Worm (Caenorhabditis elegans): ENCODE measurements around the gene perm-1.

perm-1 gene

DNA sequence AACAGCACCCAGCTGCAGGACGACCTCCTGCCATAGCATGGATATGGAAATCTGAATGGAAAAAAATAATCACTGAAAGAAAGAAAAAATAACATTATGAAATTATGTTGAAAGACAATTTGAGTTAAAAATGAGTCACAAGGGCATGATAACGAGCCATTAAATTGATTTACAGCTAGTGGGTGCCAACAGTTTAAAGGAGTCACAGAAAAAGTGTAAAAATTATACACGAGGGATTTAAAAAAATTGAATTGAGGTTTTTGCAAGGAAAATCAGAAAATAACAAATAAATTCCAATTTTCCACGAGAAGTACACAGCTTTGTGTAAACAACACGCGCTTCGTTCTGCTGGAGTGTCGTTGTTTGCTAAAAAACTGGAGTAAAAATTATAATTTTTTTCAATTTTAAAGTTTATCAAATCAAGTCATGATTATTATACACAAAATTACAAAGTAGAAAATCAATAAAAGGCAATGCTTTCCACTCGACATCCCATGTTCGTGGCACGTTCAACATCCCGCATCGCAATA is 6.7 kb upstream of the perm-1 start, which contains the start of gene T01H3.3 (continued):
- peak; percentile 66 for TF ChIP-seq nhr-71 (tag; optimal IDR thresholded peaks at IDR 0.05)
- TF ChIP-seq ceh-90 (tag; optimal IDR thresholded peaks at IDR 0.05): no peak
- peak; percentile 68 to 87 for TF ChIP-seq lsy-2 (tag; optimal IDR thresholded peaks at IDR 0.05)
- TF ChIP-seq skn-1 (tag; optimal IDR thresholded peaks at IDR 0.05): peak; percentile 25
- TF ChIP-seq unc-30 (tag; optimal IDR thresholded peaks at IDR 0.05): no peak
- TF ChIP-seq lir-3 (tag; optimal IDR thresholded peaks at IDR 0.05; ENCODE audit: poor library complexity): no peak

DNA sequence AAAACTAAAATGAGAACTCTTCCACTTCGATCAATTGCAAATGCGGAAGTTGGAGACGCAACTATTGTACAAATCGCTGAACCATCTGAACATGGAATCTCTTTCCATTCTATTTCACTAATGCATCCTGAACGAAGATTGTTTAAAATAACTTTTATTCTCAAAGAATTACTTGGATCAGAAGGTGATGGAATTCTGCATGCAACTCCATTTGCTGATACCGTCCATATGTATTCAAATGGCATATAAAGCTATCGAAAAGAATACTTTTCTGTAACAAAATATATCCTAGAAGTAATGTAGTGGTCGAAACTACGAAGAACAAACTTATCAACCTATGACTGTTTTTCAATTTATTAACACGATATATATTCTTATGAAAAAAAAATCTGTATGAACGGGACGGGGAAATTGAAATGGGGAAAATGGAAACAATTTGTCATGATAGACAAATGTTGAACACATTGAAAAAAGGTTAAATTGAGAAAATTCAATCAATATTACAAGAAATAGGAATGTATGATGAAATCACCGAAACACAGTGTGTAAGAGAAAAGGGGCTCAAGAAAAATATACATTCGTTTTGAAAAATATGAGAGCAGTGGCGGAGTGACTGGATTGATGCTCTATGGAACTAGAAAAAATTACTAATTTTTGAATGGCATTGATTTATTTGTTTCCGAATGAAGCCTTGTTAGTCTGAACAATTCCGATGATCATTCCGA is 2.7 kb upstream of the perm-1 start, which contains the start of gene T01H3.2:
Gene T01H3.2, minus strand, starts transcription at position 251 of the 725 bp plus-strand sequence.
- TF ChIP-seq nhr-85 (tag) (no peak), efl-1 (optimal IDR thresholded peaks at IDR 0.05) (no peak), efl-1 (GFP tag; optimal IDR thresholded peaks at IDR 0.05 in 1 of 2) (peak in 1 of 2 experiments; percentile 86), nhr-71 (tag; optimal IDR thresholded peaks at IDR 0.05) (peak; percentile 41), snu-23 (GFP tag; optimal IDR thresholded peaks at IDR 0.05) (peak; percentile 2)

DNA sequence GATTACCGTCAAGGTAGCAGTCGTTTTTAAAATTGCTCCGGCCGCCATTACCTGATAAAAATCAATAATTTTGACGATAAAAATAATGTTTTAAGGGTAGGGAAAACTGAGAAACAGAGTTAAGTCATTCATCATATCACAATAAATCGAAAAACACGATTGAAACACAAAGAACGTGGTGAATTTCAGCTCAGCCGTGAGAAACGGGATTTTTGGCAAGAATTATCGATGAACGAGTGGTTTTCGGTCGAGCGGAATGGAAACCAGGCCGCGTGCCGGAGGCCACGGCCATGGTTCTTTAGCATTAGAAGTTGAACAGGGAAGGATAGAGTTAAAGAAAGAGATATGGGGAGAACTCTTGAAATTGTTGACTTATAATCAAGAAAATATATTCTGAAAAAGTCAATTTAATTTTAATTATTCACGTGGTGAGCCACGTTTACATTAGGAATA is 1.3 kb upstream of the perm-1 start, which contains the start of the genes vha-4 and T01H3.5:
Gene vha-4, minus strand, starts transcription at position 51 of the 453 bp plus-strand sequence.
Gene T01H3.5, plus strand, starts transcription at position 351 of the 453 bp plus-strand sequence.
- TF ChIP-seq pax-3 (tag; optimal IDR thresholded peaks at IDR 0.05): no peak
- TF ChIP-seq lin-35 (GFP tag; optimal IDR thresholded peaks at IDR 0.05): peak in 1 of 2 experiments; percentile 5
- TF ChIP-seq snu-23 (GFP tag; optimal IDR thresholded peaks at IDR 0.05): peak; percentile 6
- no peak for TF ChIP-seq irx-1 (tag; optimal IDR thresholded peaks at IDR 0.05)
- no peak for TF ChIP-seq tlp-1 (tag; optimal IDR thresholded peaks at IDR 0.05)
- no peak for TF ChIP-seq nhr-85 (tag)
- peak in 1 of 3 experiments; percentile 23 for TF ChIP-seq dpl-1 (GFP tag; optimal IDR thresholded peaks at IDR 0.05)
- no peak for TF ChIP-seq tbx-2 (tag; optimal IDR thresholded peaks at IDR 0.05)
- peak in 1 of 2 experiments; percentile 21 for TF ChIP-seq lsy-2 (tag; optimal IDR thresholded peaks at IDR 0.05)

ce11 chrII:7884898-7885297 is 4.3 kb downstream of the perm-1 start:
- no peak for TF ChIP-seq ets-5 (GFP tag; IDR thresholded peaks at IDR 0.05)
- no peak for TF ChIP-seq C16A3.4 (tag; optimal IDR thresholded peaks at IDR 0.05)
- TF ChIP-seq fkh-10 (GFP tag; optimal IDR thresholded peaks at IDR 0.05): peak; percentile 29
- no peak for TF ChIP-seq pag-3 (tag; optimal IDR thresholded peaks at IDR 0.05; ENCODE audit: borderline replicate concordance, insufficient read depth)
- TF ChIP-seq lin-15B (tag; optimal IDR thresholded peaks at IDR 0.05): no peak
- TF ChIP-seq tbx-2 (tag; optimal IDR thresholded peaks at IDR 0.05): no peak
- TF ChIP-seq blmp-1 (tag; optimal IDR thresholded peaks at IDR 0.05): no peak
- TF ChIP-seq nhr-20 (tag; optimal IDR thresholded peaks at IDR 0.05): no peak
- TF ChIP-seq nhr-237 (tag; optimal IDR thresholded peaks at IDR 0.05): no peak
- peak in 1 of 2 experiments; percentile 16 for TF ChIP-seq lin-35 (GFP tag; optimal IDR thresholded peaks at IDR 0.05)
- no peak for TF ChIP-seq nhr-76 (tag; optimal IDR thresholded peaks at IDR 0.05)
- no peak for TF ChIP-seq egl-27 (tag; optimal IDR thresholded peaks at IDR 0.05)
- peak; percentile 6 for TF ChIP-seq nhr-71 (tag; optimal IDR thresholded peaks at IDR 0.05)
- TF ChIP-seq sptf-1 (tag; optimal IDR thresholded peaks at IDR 0.05): no peak
- TF ChIP-seq elt-2 (tag; optimal IDR thresholded peaks at IDR 0.05): no peak
- TF ChIP-seq dpl-1 (GFP tag; optimal IDR thresholded peaks at IDR 0.05): no peak
- no peak for TF ChIP-seq ces-1 (GFP tag; optimal IDR thresholded peaks at IDR 0.05)
- TF ChIP-seq nhr-11 (tag; optimal IDR thresholded peaks at IDR 0.05): no peak
- TF ChIP-seq lin-13 (GFP tag; optimal IDR thresholded peaks at IDR 0.05): no peak
- no peak for TF ChIP-seq zag-1 (tag; optimal IDR thresholded peaks at IDR 0.05)
- no peak for TF ChIP-seq nhr-28 (tag; optimal IDR thresholded peaks at IDR 0.05)
- no peak for TF ChIP-seq mep-1 (tag; optimal IDR thresholded peaks at IDR 0.05)
- no peak for TF ChIP-seq mab-9 (GFP tag; IDR thresholded peaks at IDR 0.05)
- no peak for TF ChIP-seq elt-3 (tag; optimal IDR thresholded peaks at IDR 0.05)
- TF ChIP-seq ztf-11 (tag; optimal IDR thresholded peaks at IDR 0.05): no peak
- no peak for TF ChIP-seq unc-30 (tag; optimal IDR thresholded peaks at IDR 0.05)
- no peak for TF ChIP-seq xbp-1 (tag; optimal IDR thresholded peaks at IDR 0.05)
- no peak for TF ChIP-seq fkh-4 (tag; optimal IDR thresholded peaks at IDR 0.05; ENCODE audit: borderline replicate concordance)
- TF ChIP-seq nhr-85 (tag): no peak
- TF ChIP-seq unc-62 (GFP tag; optimal IDR thresholded peaks at IDR 0.05): no peak
- TF ChIP-seq alr-1 (tag; optimal IDR thresholded peaks at IDR 0.05; ENCODE audit: borderline replicate concordance): no peak
- no peak for TF ChIP-seq pax-3 (tag; optimal IDR thresholded peaks at IDR 0.05)
- TF ChIP-seq F16B12.6 (tag; optimal IDR thresholded peaks at IDR 0.05): peak; percentile 14
- no peak for TF ChIP-seq fos-1 (tag; optimal IDR thresholded peaks at IDR 0.05)
- no peak for TF ChIP-seq ama-1 (optimal IDR thresholded peaks at IDR 0.05)

Data from whole organism, L1 larva.